Fruit fly (Drosophila melanogaster) whole organism, embryonic: Measurements from ENCODE around the gene mon2.
A peak's percentile ranks its signal among the peaks of the same experiment; 100 is the strongest.

ENCODE experiments used
- CG10462 ChIP-seq: fragments of 200-800 bp; sonication (Bioruptor generic); optimal IDR thresholded peaks from 2 replicates; lab custom pipeline; 2016; ENCODE audit warnings: missing biosample characterization, missing genetic modification characterization
- CG11696 ChIP-seq: fragments of 200-800 bp; sonication (Bioruptor generic); IDR thresholded peaks from 2 replicates; pipeline ENCODE4 v1.3.6; 2022; ENCODE audit warnings: missing biosample characterization, missing genetic modification characterization
- CG12236 ChIP-seq: fragments of 200-800 bp; sonication (Bioruptor generic); optimal IDR thresholded peaks from 2 replicates; lab custom pipeline; 2016; ENCODE audit warnings: missing biosample characterization, missing genetic modification characterization
- CG13424 ChIP-seq: fragments of 200-800 bp; sonication (Bioruptor generic); optimal IDR thresholded peaks from 2 replicates; lab custom pipeline; 2019; ENCODE audit warnings: missing biosample characterization, mild to moderate bottlenecking, missing genetic modification characterization, moderate library complexity
- CG14014 ChIP-seq: fragments of 200-800 bp; sonication (Bioruptor generic); IDR thresholded peaks from 2 replicates; pipeline ENCODE4 v1.3.6; 2022; ENCODE audit warnings: missing biosample characterization, missing genetic modification characterization
- CG1529 ChIP-seq: fragments of 200-800 bp; sonication (Bioruptor generic); optimal IDR thresholded peaks from 3 replicates; lab custom pipeline; 2018; ENCODE audit warnings: missing biosample characterization, missing genetic modification characterization
- CG17385 ChIP-seq: fragments of 200-800 bp; sonication (Bioruptor generic); optimal IDR thresholded peaks from 3 replicates; lab custom pipeline; 2018; ENCODE audit warnings: missing biosample characterization, mild to moderate bottlenecking, missing genetic modification characterization
- CG17568 ChIP-seq: fragments of 200-800 bp; sonication (Bioruptor generic); optimal IDR thresholded peaks from 2 replicates; lab custom pipeline; 2018; ENCODE audit warnings: missing biosample characterization, mild to moderate bottlenecking, missing genetic modification characterization, moderate library complexity
- CG2116 ChIP-seq: fragments of 200-800 bp; sonication (Bioruptor generic); optimal IDR thresholded peaks from 3 replicates; lab custom pipeline; 2018; ENCODE audit warnings: missing biosample characterization, mild to moderate bottlenecking, missing genetic modification characterization
- CG32767 ChIP-seq: fragments of 200-800 bp; sonication (Bioruptor generic); IDR thresholded peaks from 2 replicates; pipeline ENCODE4 v1.3.6; 2022; ENCODE audit warnings: missing biosample characterization, missing genetic modification characterization
- CG4707 ChIP-seq: fragments of 200-800 bp; sonication (Bioruptor generic); optimal IDR thresholded peaks from 2 replicates; lab custom pipeline; 2018; ENCODE audit warnings: missing biosample characterization, mild to moderate bottlenecking, missing genetic modification characterization, moderate library complexity
- CG6254 ChIP-seq: fragments of 200-800 bp; sonication (Bioruptor generic); optimal IDR thresholded peaks from 3 replicates; lab custom pipeline; 2017; ENCODE audit warnings: mild to moderate bottlenecking, missing biosample characterization, missing genetic modification reagents, missing genetic modification characterization
- CG6813 ChIP-seq: fragments of 200-800 bp; sonication (Bioruptor generic); optimal IDR thresholded peaks from 2 replicates; lab custom pipeline; 2017; ENCODE audit warnings: missing biosample characterization, missing genetic modification characterization, mild to moderate bottlenecking, moderate library complexity, missing genetic modification reagents
- CG7928 ChIP-seq: fragments of 200-800 bp; sonication (Bioruptor generic); optimal IDR thresholded peaks from 2 replicates; lab custom pipeline; 2017; ENCODE audit warnings: missing biosample characterization, mild to moderate bottlenecking, missing genetic modification characterization
- CG9215 ChIP-seq: fragments of 200-800 bp; sonication (Bioruptor generic); IDR thresholded peaks from 2 replicates; pipeline ENCODE4 v1.3.6; 2022; ENCODE audit warnings: missing biosample characterization, missing genetic modification characterization
- CG9437 ChIP-seq: fragments of 200-800 bp; sonication (Bioruptor generic); optimal IDR thresholded peaks from 2 replicates; lab custom pipeline; 2018; ENCODE audit warnings: missing biosample characterization, mild to moderate bottlenecking, missing genetic modification characterization
- CG9817 ChIP-seq: fragments of 200-800 bp; sonication (Bioruptor generic); optimal IDR thresholded peaks from 2 replicates; lab custom pipeline; 2018; ENCODE audit warnings: missing biosample characterization, mild to moderate bottlenecking, missing genetic modification characterization, moderate library complexity
- Dip3 ChIP-seq: fragments of 200-800 bp; sonication (Bioruptor generic); optimal IDR thresholded peaks from 3 replicates; lab custom pipeline; 2016; ENCODE audit warnings: missing biosample characterization, missing genetic modification characterization
- Doc2 ChIP-seq: fragments of 200-800 bp; sonication (Bioruptor generic); IDR thresholded peaks from 2 replicates; pipeline ENCODE4 v1.3.6; 2022; ENCODE audit warnings: missing biosample characterization, missing genetic modification characterization
- MTF-1 ChIP-seq: fragments of 200-800 bp; sonication (Bioruptor generic); optimal IDR thresholded peaks from 2 replicates; lab custom pipeline; 2018; ENCODE audit warnings: missing biosample characterization, mild to moderate bottlenecking, missing genetic modification characterization, borderline replicate concordance
- Meics ChIP-seq: fragments of 200-800 bp; sonication (Bioruptor generic); optimal IDR thresholded peaks from 2 replicates; lab custom pipeline; 2017; ENCODE audit warnings: missing biosample characterization, mild to moderate bottlenecking, missing genetic modification characterization
- NFAT ChIP-seq: fragments of 200-800 bp; sonication (Bioruptor generic); IDR thresholded peaks from 2 replicates; pipeline ENCODE4 v1.3.6; 2022; ENCODE audit warnings: missing biosample characterization, missing genetic modification characterization
- Vsx1 ChIP-seq: fragments of 200-800 bp; sonication (Bioruptor generic); optimal IDR thresholded peaks from 2 replicates; lab custom pipeline; 2017; ENCODE audit warnings: missing biosample characterization, mild to moderate bottlenecking, missing genetic modification characterization, missing genetic modification reagents
- YL-1 ChIP-seq: fragments of 200-800 bp; sonication (Bioruptor generic); optimal IDR thresholded peaks from 3 replicates; lab custom pipeline; 2017; ENCODE audit warnings: missing biosample characterization, mild to moderate bottlenecking, missing genetic modification characterization
- ab ChIP-seq: fragments of 200-800 bp; sonication (Bioruptor generic); optimal IDR thresholded peaks from 2 replicates; lab custom pipeline; 2016; ENCODE audit warnings: missing biosample characterization, missing genetic modification characterization
- ase ChIP-seq: fragments of 200-800 bp; sonication (Bioruptor generic); IDR thresholded peaks from 3 replicates; pipeline ENCODE4 v1.3.6; 2022; ENCODE audit warnings: missing biosample characterization, missing genetic modification characterization
- bigmax ChIP-seq: fragments of 200-800 bp; sonication (Bioruptor generic); optimal IDR thresholded peaks from 2 replicates; lab custom pipeline; 2018; ENCODE audit warnings: missing biosample characterization, mild to moderate bottlenecking, missing genetic modification characterization
- bowl ChIP-seq: fragments of 200-800 bp; sonication (Bioruptor generic); IDR thresholded peaks from 2 replicates; pipeline ENCODE4 v1.3.6; 2022; ENCODE audit warnings: missing biosample characterization, missing genetic modification characterization
- btn ChIP-seq: fragments of 200-800 bp; sonication (Bioruptor generic); optimal IDR thresholded peaks from 2 replicates; lab custom pipeline; 2016; ENCODE audit warnings: missing biosample characterization, missing genetic modification characterization
- caup ChIP-seq: fragments of 200-800 bp; sonication (Bioruptor generic); optimal IDR thresholded peaks from 3 replicates; lab custom pipeline; 2017; ENCODE audit warnings: missing biosample characterization, mild to moderate bottlenecking, missing genetic modification characterization, moderate library complexity; ENCODE audit not compliant: severe bottlenecking
- cg ChIP-seq: fragments of 200-800 bp; sonication (Bioruptor generic); optimal IDR thresholded peaks from 3 replicates; lab custom pipeline; 2019; ENCODE audit warnings: missing biosample characterization, mild to moderate bottlenecking, missing genetic modification characterization, moderate library complexity
- crp ChIP-seq, 2 experiments: fragments of 200-800 bp; sonication (Bioruptor generic); optimal IDR thresholded peaks; 2 replicates in 1 of 2; 3 replicates in 1 of 2; lab custom pipeline; 2017; ENCODE audit warnings: missing biosample characterization in 2 of 2, missing genetic modification characterization in 2 of 2, mild to moderate bottlenecking in 1 of 2, moderate library complexity in 1 of 2
- eyg ChIP-seq: fragments of 200-800 bp; sonication (Bioruptor generic); optimal IDR thresholded peaks from 3 replicates; lab custom pipeline; 2016; ENCODE audit warnings: missing biosample characterization, missing genetic modification characterization
- gro ChIP-seq: fragments of 200-800 bp; sonication (Bioruptor generic); optimal IDR thresholded peaks from 2 replicates; lab custom pipeline; 2016; ENCODE audit warnings: missing biosample characterization, missing genetic modification characterization
- gsb-n ChIP-seq: fragments of 200-800 bp; sonication (Bioruptor generic); optimal IDR thresholded peaks from 3 replicates; lab custom pipeline; 2018; ENCODE audit warnings: missing biosample characterization, mild to moderate bottlenecking, missing genetic modification characterization
- ham ChIP-seq: fragments of 200-800 bp; sonication (Bioruptor generic); IDR thresholded peaks from 2 replicates; pipeline ENCODE4 v1.3.6; 2022; ENCODE audit warnings: missing biosample characterization, missing genetic modification characterization
- lilli ChIP-seq: fragments of 200-800 bp; sonication (Bioruptor generic); optimal IDR thresholded peaks from 3 replicates; lab custom pipeline; 2016; ENCODE audit warnings: missing biosample characterization, missing genetic modification characterization
- lola ChIP-seq, 3 experiments: fragments of >200 bp in 2 of 3; fragments of 200-800 bp in 1 of 3; sonication (Bioruptor generic) in 1 of 3; optimal IDR thresholded peaks; 2 replicates each; lab custom pipeline; 2017 to 2019; ENCODE audit warnings: missing biosample characterization in 3 of 3, missing genetic modification characterization in 3 of 3, mild to moderate bottlenecking in 1 of 3, moderate library complexity in 1 of 3
- nom ChIP-seq: fragments of 200-800 bp; sonication (Bioruptor generic); optimal IDR thresholded peaks from 2 replicates; lab custom pipeline; 2017; ENCODE audit warnings: missing biosample characterization, missing genetic modification characterization, mild to moderate bottlenecking, moderate library complexity, missing genetic modification reagents
- org-1 ChIP-seq: fragments of 200-800 bp; sonication (Bioruptor generic); optimal IDR thresholded peaks from 2 replicates; lab custom pipeline; 2017; ENCODE audit warnings: missing biosample characterization, missing genetic modification characterization
- p53 ChIP-seq: fragments of 200-800 bp; sonication (Bioruptor generic); optimal IDR thresholded peaks from 2 replicates; lab custom pipeline; 2016; ENCODE audit warnings: missing biosample characterization, missing genetic modification characterization
- pita ChIP-seq: fragments of 200-800 bp; sonication (Bioruptor generic); optimal IDR thresholded peaks from 2 replicates; lab custom pipeline; 2017; ENCODE audit warnings: missing biosample characterization, mild to moderate bottlenecking, missing genetic modification characterization
- ranshi ChIP-seq: fragments of 200-800 bp; sonication (Bioruptor generic); IDR thresholded peaks from 2 replicates; pipeline ENCODE4 v1.3.6; 2022; ENCODE audit warnings: missing biosample characterization, missing genetic modification characterization
- sim ChIP-seq: fragments of 200-800 bp; sonication (Bioruptor generic); IDR thresholded peaks from 2 replicates; pipeline ENCODE4 v1.3.6; 2022; ENCODE audit warnings: missing biosample characterization, missing genetic modification characterization
- tna ChIP-seq: fragments of 200-800 bp; sonication (Bioruptor generic); IDR thresholded peaks from 2 replicates; pipeline ENCODE4 v1.3.6; 2022; ENCODE audit warnings: missing biosample characterization, missing genetic modification characterization; ENCODE audit not compliant: partially characterized antibody
- usp ChIP-seq: fragments of >200 bp; optimal IDR thresholded peaks from 2 replicates; lab custom pipeline; 2017; ENCODE audit warnings: missing biosample characterization, missing genetic modification characterization
- zen2 ChIP-seq: fragments of 200-800 bp; sonication (Bioruptor generic); IDR thresholded peaks from 3 replicates; pipeline ENCODE4 v1.3.6; 2022; ENCODE audit warnings: missing biosample characterization, missing genetic modification characterization; ENCODE audit not compliant: partially characterized antibody
- zfh2 ChIP-seq: fragments of 200-800 bp; sonication (Bioruptor generic); optimal IDR thresholded peaks from 2 replicates; lab custom pipeline; 2016; ENCODE audit warnings: missing biosample characterization, missing genetic modification characterization

The mon2 gene

dm6 chr2L:8081640-8082485 is 41.9 kb downstream of the mon2 start (continued):
- TF ChIP-seq gro: no peak
- peak; percentile 44 for TF ChIP-seq YL-1 (GFP tag; lab: Kevin White, UChicago)
- peak; percentile 55; the same call in 1 of the 2 replicates for TF ChIP-seq ham (GFP tag; lab: Robert Waterston, UW)
- TF ChIP-seq Dip3 (GFP tag; lab: Kevin White, UChicago): no peak
- peak; percentile 85 for TF ChIP-seq CG13424 (tag; lab: Kevin White, UChicago)
- no peak for TF ChIP-seq CG9215 (GFP tag; lab: Robert Waterston, UW)
- no peak for TF ChIP-seq btn (GFP tag; lab: Kevin White, UChicago)
- TF ChIP-seq CG14014 (GFP tag; lab: Robert Waterston, UW): peak; percentile 61
- peak; percentile 47 for TF ChIP-seq CG2116 (GFP tag; lab: Kevin White, UChicago)
- peak; percentile 92 for TF ChIP-seq CG32767 (GFP tag; lab: Robert Waterston, UW)
- no peak for TF ChIP-seq Doc2 (GFP tag; lab: Robert Waterston, UW)
- peak; percentile 79 for TF ChIP-seq CG17385
- TF ChIP-seq CG1529 (GFP tag; lab: Kevin White, UChicago): peak; percentile 71
- peak; percentile 30 for TF ChIP-seq CG4707
- TF ChIP-seq NFAT (GFP tag; lab: Robert Waterston, UW): no peak
- TF ChIP-seq ab: no peak
- no peak for TF ChIP-seq tna (GFP tag; lab: Robert Waterston, UW)
- TF ChIP-seq CG12236 (GFP tag; lab: Kevin White, UChicago): no peak
- no peak for TF ChIP-seq nom (GFP tag; lab: Kevin White, UChicago)
- no peak for TF ChIP-seq bigmax (GFP tag; lab: Kevin White, UChicago)
- TF ChIP-seq zfh2 (GFP tag; lab: Kevin White, UChicago): peak; percentile 26
- TF ChIP-seq CG7928: no peak
- no peak for TF ChIP-seq pita (GFP tag; lab: Kevin White, UChicago)
- TF ChIP-seq zen2 (GFP tag; lab: Robert Waterston, UW): no peak
- peak; percentile 54 for TF ChIP-seq lilli (GFP tag; lab: Kevin White, UChicago)
- TF ChIP-seq CG9437 (GFP tag; lab: Kevin White, UChicago): peak; percentile 86
- peak; percentile 64 for TF ChIP-seq CG6254 (GFP tag; lab: Kevin White, UChicago)
- peak; percentile 88 for TF ChIP-seq ranshi (GFP tag; lab: Robert Waterston, UW)
- TF ChIP-seq lola (GFP tag; optimal IDR thresholded peaks at IDR 0.05; lab: Kevin White, UChicago): peak in 1 of 3 experiments; percentile 91
- TF ChIP-seq ase (GFP tag; lab: Robert Waterston, UW): 0 out of 3 replicates have a peak, but pooled peaks have one; percentile 21
- peak; percentile 80 for TF ChIP-seq CG10462 (GFP tag; lab: Kevin White, UChicago)
- TF ChIP-seq Meics (GFP tag; lab: Kevin White, UChicago): no peak
- TF ChIP-seq CG17568 (GFP tag; lab: Kevin White, UChicago): no peak
- no peak for TF ChIP-seq CG11696 (GFP tag; lab: Robert Waterston, UW)
- TF ChIP-seq MTF-1 (GFP tag; lab: Kevin White, UChicago): no peak
- TF ChIP-seq sim (GFP tag; lab: Robert Waterston, UW): peak; percentile 84
- TF ChIP-seq cg (GFP tag; lab: Kevin White, UChicago): no peak
- TF ChIP-seq org-1 (GFP tag; lab: Kevin White, UChicago): peak; percentile 73
- no peak for TF ChIP-seq usp
- TF ChIP-seq p53 (GFP tag; lab: Kevin White, UChicago): no peak
- TF ChIP-seq eyg (GFP tag; lab: Kevin White, UChicago): no peak
- TF ChIP-seq bowl (GFP tag; lab: Robert Waterston, UW): 0 out of 2 replicates have a peak, but pooled peaks have one; percentile 55
- TF ChIP-seq Vsx1: peak; percentile 72
- peak; percentile 87 for TF ChIP-seq gsb-n
- peak; percentile 68 for TF ChIP-seq CG6813 (GFP tag; lab: Kevin White, UChicago)
- peak; percentile 59 for TF ChIP-seq CG9817 (tag; lab: Kevin White, UChicago)
- peak in 1 of 2 experiments; percentile 11 for TF ChIP-seq crp (GFP tag; optimal IDR thresholded peaks at IDR 0.05; lab: Kevin White, UChicago)
- peak; percentile 64 for TF ChIP-seq caup (GFP tag; lab: Kevin White, UChicago)
